Fruit fly (Drosophila melanogaster): ENCODE results near the gene Tim9a.

The Tim9a gene

dm6 chrX:13370826-13371703, 13.9 kb upstream of the Tim9a start (continued):
- TF ChIP-seq CG14050 (GFP tag; IDR thresholded peaks at IDR 0.05) (no peak), sim (GFP tag; IDR thresholded peaks at IDR 0.05) (no peak), ems (GFP tag; optimal IDR thresholded peaks at IDR 0.05) (no peak), CG14667 (GFP tag; IDR thresholded peaks at IDR 0.05) (no peak), al (GFP tag; IDR thresholded peaks at IDR 0.05) (no peak), CG18476 (GFP tag; optimal IDR thresholded peaks at IDR 0.05) (no peak), danr (GFP tag; IDR thresholded peaks at IDR 0.05) (no peak), Bgb (GFP tag; IDR thresholded peaks at IDR 0.05; ENCODE audit: partially characterized antibody) (peak; percentile 76), CG7357 (GFP tag; IDR thresholded peaks at IDR 0.05) (no peak), Opbp (GFP tag; IDR thresholded peaks at IDR 0.05; ENCODE audit: partially characterized antibody) (peak; percentile 60; the same call in 2 of the 3 replicates), run (tag; optimal IDR thresholded peaks at IDR 0.05) (no peak), Bteb2 (GFP tag; optimal IDR thresholded peaks at IDR 0.05) (no peak), kah (GFP tag; optimal IDR thresholded peaks at IDR 0.05) (no peak), CG1647 (GFP tag; optimal IDR thresholded peaks at IDR 0.05) (no peak), CG7745 (tag; optimal IDR thresholded peaks at IDR 0.05) (no peak), Dref (GFP tag; IDR thresholded peaks at IDR 0.05) (peak; percentile 82), gcm (GFP tag; optimal IDR thresholded peaks at IDR 0.05) (no peak), Hr3 (GFP tag; optimal IDR thresholded peaks at IDR 0.05) (no peak), Dll (GFP tag; IDR thresholded peaks at IDR 0.05; ENCODE audit: partially characterized antibody) (peak; percentile 66; the same call in 3 of the 4 replicates), Nf-YC (tag; optimal IDR thresholded peaks at IDR 0.05) (peak; percentile 79), vnd (GFP tag; IDR thresholded peaks at IDR 0.05; ENCODE audit: partially characterized antibody) (peak; percentile 53; the same call in 2 of the 3 replicates), ci (GFP tag; IDR thresholded peaks at IDR 0.05) (peak; percentile 21; the same call in 1 of the 3 replicates), Meics (GFP tag; optimal IDR thresholded peaks at IDR 0.05) (no peak), CG15514 (GFP tag; optimal IDR thresholded peaks at IDR 0.05) (peak; percentile 70), CG3163 (GFP tag; optimal IDR thresholded peaks at IDR 0.05) (no peak), Sry-δ (GFP tag; optimal IDR thresholded peaks at IDR 0.05) (peak; percentile 70), Elba2 (GFP tag; optimal IDR thresholded peaks at IDR 0.05) (no peak), CG5180 (GFP tag; optimal IDR thresholded peaks at IDR 0.05) (no peak), Hmr (GFP tag; optimal IDR thresholded peaks at IDR 0.05) (peak; percentile 9), en (GFP tag; optimal IDR thresholded peaks at IDR 0.05) (no peak), Dp (GFP tag; optimal IDR thresholded peaks at IDR 0.05) (peak; percentile 80), inv (GFP tag; IDR thresholded peaks at IDR 0.05; ENCODE audit: partially characterized antibody) (peak; percentile 51), zfh2 (GFP tag; optimal IDR thresholded peaks at IDR 0.05) (peak; percentile 26), Lhr (GFP tag; optimal IDR thresholded peaks at IDR 0.05) (no peak), ttk (GFP tag; IDR thresholded peaks at IDR 0.05) (no peak), chn (GFP tag; optimal IDR thresholded peaks at IDR 0.05) (no peak), dm (GFP tag; optimal IDR thresholded peaks at IDR 0.05) (peak; percentile 33), Scr (GFP tag; IDR thresholded peaks at IDR 0.05; ENCODE audit: partially characterized antibody) (peak; percentile 65)

dm6 chrX:13371704-13372049, 13.3 kb upstream of the Tim9a start:
- TF ChIP-seq sug (tag; optimal IDR thresholded peaks at IDR 0.05) (peak; percentile 65), eve (GFP tag; optimal IDR thresholded peaks at IDR 0.05) (peak in 1 of 2 experiments; percentile 9), lmd (GFP tag; IDR thresholded peaks at IDR 0.05) (no peak), CG1832 (GFP tag; optimal IDR thresholded peaks at IDR 0.05) (no peak), crol (GFP tag; IDR thresholded peaks at IDR 0.05) (peak; percentile 69), dmrt11E (tag; optimal IDR thresholded peaks at IDR 0.05) (no peak), exex (tag; optimal IDR thresholded peaks at IDR 0.05) (peak; percentile 18), insv (GFP tag; optimal IDR thresholded peaks at IDR 0.05) (peak in 1 of 2 experiments; percentile 20), grn (GFP tag; optimal IDR thresholded peaks at IDR 0.05) (peak; percentile 2), CrebB (tag; optimal IDR thresholded peaks at IDR 0.05) (no peak), gsb-n (tag; optimal IDR thresholded peaks at IDR 0.05) (no peak), Spps (tag; optimal IDR thresholded peaks at IDR 0.05) (no peak), bigmax (GFP tag; optimal IDR thresholded peaks at IDR 0.05) (no peak)
